Fruit fly (Drosophila melanogaster) whole organism, embryonic: ENCODE results near the gene miple2.

Experiments
- CG11696 ChIP-seq: fragments of 200-800 bp; sonication (Bioruptor generic); IDR thresholded peaks from 2 replicates; pipeline ENCODE4 v1.3.6; 2022; ENCODE audit warnings: missing biosample characterization, missing genetic modification characterization
- CG12299 ChIP-seq: fragments of 200-800 bp; sonication (Bioruptor generic); optimal IDR thresholded peaks from 2 replicates; lab custom pipeline; 2018; ENCODE audit warnings: missing biosample characterization, mild to moderate bottlenecking, missing genetic modification characterization
- CG12744 ChIP-seq: fragments of 200-800 bp; sonication (Bioruptor generic); optimal IDR thresholded peaks from 2 replicates; lab custom pipeline; 2016; ENCODE audit warnings: missing biosample characterization, missing genetic modification characterization
- CG12769 ChIP-seq: fragments of 200-800 bp; sonication (Bioruptor generic); optimal IDR thresholded peaks from 2 replicates; lab custom pipeline; 2019; ENCODE audit warnings: missing biosample characterization, mild to moderate bottlenecking, missing genetic modification characterization, moderate library complexity
- CG13123 ChIP-seq: fragments of 200-800 bp; sonication (Bioruptor generic); optimal IDR thresholded peaks from 2 replicates; lab custom pipeline; 2016; ENCODE audit warnings: missing biosample characterization, missing genetic modification characterization
- CG13775 ChIP-seq: fragments of 200-800 bp; sonication (Bioruptor generic); optimal IDR thresholded peaks from 3 replicates; lab custom pipeline; 2017; ENCODE audit warnings: missing biosample characterization, mild to moderate bottlenecking, missing genetic modification characterization
- CG13894 ChIP-seq: fragments of 200-800 bp; sonication (Bioruptor generic); optimal IDR thresholded peaks from 3 replicates; lab custom pipeline; 2018; ENCODE audit warnings: missing biosample characterization, mild to moderate bottlenecking, missing genetic modification characterization, moderate library complexity
- CG14441 ChIP-seq: fragments of 200-800 bp; sonication (Bioruptor generic); IDR thresholded peaks from 2 replicates; pipeline ENCODE4 v1.3.6; 2022; ENCODE audit warnings: missing biosample characterization, missing genetic modification characterization
- CG15601 ChIP-seq: fragments of 200-800 bp; sonication (Bioruptor generic); optimal IDR thresholded peaks from 3 replicates; lab custom pipeline; 2019; ENCODE audit warnings: missing biosample characterization, mild to moderate bottlenecking, missing genetic modification characterization, moderate library complexity
- CG17361 ChIP-seq: fragments of 200-800 bp; sonication (Bioruptor generic); IDR thresholded peaks from 3 replicates; pipeline ENCODE4 v1.3.6; 2022; ENCODE audit warnings: missing biosample characterization, missing genetic modification characterization
- CG17568 ChIP-seq: fragments of 200-800 bp; sonication (Bioruptor generic); optimal IDR thresholded peaks from 2 replicates; lab custom pipeline; 2018; ENCODE audit warnings: missing biosample characterization, mild to moderate bottlenecking, missing genetic modification characterization, moderate library complexity
- CG17912 ChIP-seq: fragments of 200-800 bp; sonication (Bioruptor generic); optimal IDR thresholded peaks from 2 replicates; lab custom pipeline; 2018; ENCODE audit warnings: missing biosample characterization, mild to moderate bottlenecking, missing genetic modification characterization
- CG18764 ChIP-seq: fragments of 200-800 bp; sonication (Bioruptor generic); optimal IDR thresholded peaks from 3 replicates; lab custom pipeline; 2016; ENCODE audit warnings: missing biosample characterization, missing genetic modification characterization
- CG30431 ChIP-seq: fragments of 200-800 bp; sonication (Bioruptor generic); optimal IDR thresholded peaks from 2 replicates; lab custom pipeline; 2017; ENCODE audit warnings: missing biosample characterization, missing genetic modification characterization
- CG4282 ChIP-seq: fragments of 200-800 bp; sonication (Bioruptor generic); optimal IDR thresholded peaks from 2 replicates; lab custom pipeline; 2016; ENCODE audit warnings: missing biosample characterization, missing genetic modification characterization
- CG7556 ChIP-seq: fragments of 200-800 bp; sonication (Bioruptor generic); optimal IDR thresholded peaks from 2 replicates; lab custom pipeline; 2017; ENCODE audit warnings: missing biosample characterization, mild to moderate bottlenecking, missing genetic modification characterization
- CG8281 ChIP-seq: fragments of 200-800 bp; sonication (Bioruptor generic); optimal IDR thresholded peaks from 2 replicates; lab custom pipeline; 2018; ENCODE audit warnings: missing biosample characterization, mild to moderate bottlenecking, missing genetic modification characterization, moderate library complexity
- CG9727 ChIP-seq: fragments of 200-800 bp; sonication (Bioruptor generic); optimal IDR thresholded peaks from 3 replicates; lab custom pipeline; 2017; ENCODE audit warnings: missing biosample characterization, mild to moderate bottlenecking, missing genetic modification characterization
- CG9817 ChIP-seq: fragments of 200-800 bp; sonication (Bioruptor generic); optimal IDR thresholded peaks from 2 replicates; lab custom pipeline; 2018; ENCODE audit warnings: missing biosample characterization, mild to moderate bottlenecking, missing genetic modification characterization, moderate library complexity
- D ChIP-seq, 2 experiments: fragments of 200-800 bp in 1 of 2; fragments of >200 bp in 1 of 2; sonication (Bioruptor generic) in 1 of 2; optimal IDR thresholded peaks; 2 replicates in 1 of 2; 3 replicates in 1 of 2; lab custom pipeline; 2017; ENCODE audit warnings: mild to moderate bottlenecking in 1 of 2, missing biosample characterization in 1 of 2, missing genetic modification characterization in 1 of 2, missing genetic modification reagents in 1 of 2
- D19A ChIP-seq: fragments of 200-800 bp; optimal IDR thresholded peaks from 3 replicates; lab custom pipeline; 2019; ENCODE audit warnings: missing biosample characterization, mild to moderate bottlenecking, missing genetic modification characterization, moderate library complexity
- ERR ChIP-seq: fragments of 200-800 bp; sonication (Bioruptor generic); optimal IDR thresholded peaks from 2 replicates; lab custom pipeline; 2016; ENCODE audit warnings: missing biosample characterization, missing genetic modification characterization
- Hr3 ChIP-seq: fragments of 200-800 bp; sonication (Bioruptor generic); optimal IDR thresholded peaks from 3 replicates; lab custom pipeline; 2016; ENCODE audit warnings: missing biosample characterization, missing genetic modification characterization
- Hr78 ChIP-seq, 2 experiments: fragments of 200-800 bp in 1 of 2; fragments of >200 bp in 1 of 2; sonication (Bioruptor generic) in 1 of 2; optimal IDR thresholded peaks; 2 replicates each; lab custom pipeline; 2017 to 2019; ENCODE audit warnings: missing biosample characterization in 2 of 2, missing genetic modification characterization in 2 of 2, mild to moderate bottlenecking in 1 of 2, moderate library complexity in 1 of 2
- Oaz ChIP-seq: fragments of 200-800 bp; sonication (Bioruptor generic); IDR thresholded peaks from 2 replicates; pipeline ENCODE4 v1.3.6; 2022; ENCODE audit warnings: missing biosample characterization, missing genetic modification characterization
- Pdp1 ChIP-seq, 2 experiments: fragments of 200-800 bp; sonication (Bioruptor generic); optimal IDR thresholded peaks; 3 replicates each; lab custom pipeline; 2016; ENCODE audit warnings: missing biosample characterization in 2 of 2, missing genetic modification characterization in 2 of 2, mild to moderate bottlenecking in 1 of 2, moderate library complexity in 1 of 2
- Ptx1 ChIP-seq: fragments of 200-800 bp; sonication (Bioruptor generic); IDR thresholded peaks from 2 replicates; pipeline ENCODE4 v1.3.6; 2022; ENCODE audit warnings: missing biosample characterization, missing genetic modification characterization
- Side ChIP-seq: fragments of 200-800 bp; sonication (Bioruptor generic); optimal IDR thresholded peaks from 2 replicates; lab custom pipeline; 2016; ENCODE audit warnings: missing biosample characterization, missing genetic modification characterization
- Sry-β ChIP-seq: fragments of 200-800 bp; sonication (Bioruptor generic); optimal IDR thresholded peaks from 2 replicates; lab custom pipeline; 2018; ENCODE audit warnings: missing biosample characterization, mild to moderate bottlenecking, missing genetic modification characterization, moderate library complexity
- az2 ChIP-seq: fragments of 200-800 bp; sonication (Bioruptor generic); optimal IDR thresholded peaks from 3 replicates; lab custom pipeline; 2016; ENCODE audit warnings: missing biosample characterization, missing genetic modification characterization
- bcd ChIP-seq: fragments of 200-800 bp; sonication (Bioruptor generic); optimal IDR thresholded peaks from 2 replicates; lab custom pipeline; 2017; ENCODE audit warnings: missing biosample characterization, mild to moderate bottlenecking, missing genetic modification characterization
- bsh ChIP-seq, 2 experiments: fragments of 200-800 bp; sonication (Bioruptor generic); optimal IDR thresholded peaks; 2 replicates each; lab custom pipeline; 2017 to 2018; ENCODE audit warnings: mild to moderate bottlenecking in 2 of 2, missing biosample characterization in 2 of 2, missing genetic modification characterization in 2 of 2, moderate library complexity in 1 of 2
- btn ChIP-seq: fragments of 200-800 bp; sonication (Bioruptor generic); optimal IDR thresholded peaks from 2 replicates; lab custom pipeline; 2016; ENCODE audit warnings: missing biosample characterization, missing genetic modification characterization
- chinmo ChIP-seq: fragments of 200-800 bp; sonication (Bioruptor generic); IDR thresholded peaks from 4 replicates; pipeline ENCODE4 v1.3.6; 2022; ENCODE audit warnings: missing biosample characterization, missing genetic modification characterization; ENCODE audit not compliant: partially characterized antibody
- dpn ChIP-seq, 2 experiments: fragments of 200-800 bp; sonication (Bioruptor generic); optimal IDR thresholded peaks; 3 replicates each; lab custom pipeline; 2016; ENCODE audit warnings: missing biosample characterization in 2 of 2, missing genetic modification characterization in 2 of 2
- eve ChIP-seq, 2 experiments: fragments of >200 bp; optimal IDR thresholded peaks; 2 replicates each; lab custom pipeline; 2017; ENCODE audit warnings: missing biosample characterization in 2 of 2, missing genetic modification characterization in 2 of 2
- grau ChIP-seq: fragments of 200-800 bp; optimal IDR thresholded peaks from 3 replicates; lab custom pipeline; 2019; ENCODE audit warnings: missing biosample characterization, mild to moderate bottlenecking, missing genetic modification characterization, moderate library complexity
- jumu ChIP-seq: fragments of 200-800 bp; sonication (Bioruptor generic); optimal IDR thresholded peaks from 3 replicates; lab custom pipeline; 2016; ENCODE audit warnings: missing biosample characterization, missing genetic modification characterization
- onecut ChIP-seq: fragments of 200-800 bp; sonication (Bioruptor generic); IDR thresholded peaks from 2 replicates; pipeline ENCODE4 v1.3.6; 2022; ENCODE audit warnings: missing biosample characterization, missing genetic modification characterization
- org-1 ChIP-seq: fragments of 200-800 bp; sonication (Bioruptor generic); optimal IDR thresholded peaks from 2 replicates; lab custom pipeline; 2017; ENCODE audit warnings: missing biosample characterization, missing genetic modification characterization
- sc ChIP-seq, 3 experiments: fragments of >200 bp in 2 of 3; fragments of 200-800 bp in 1 of 3; sonication (Bioruptor generic) in 1 of 3; optimal IDR thresholded peaks; 2 replicates in 2 of 3; 3 replicates in 1 of 3; lab custom pipeline; 2017; ENCODE audit warnings: mild to moderate bottlenecking in 1 of 3, missing biosample characterization in 1 of 3, missing genetic modification characterization in 1 of 3, missing genetic modification reagents in 1 of 3
- shn ChIP-seq: fragments of 200-800 bp; sonication (Bioruptor generic); optimal IDR thresholded peaks from 3 replicates; lab custom pipeline; 2016; ENCODE audit warnings: missing biosample characterization, missing genetic modification characterization
- slou ChIP-seq: fragments of 200-800 bp; sonication (Bioruptor generic); optimal IDR thresholded peaks from 3 replicates; lab custom pipeline; 2016; ENCODE audit warnings: missing biosample characterization, missing genetic modification characterization
- sug ChIP-seq: fragments of 200-800 bp; optimal IDR thresholded peaks from 2 replicates; lab custom pipeline; 2019; ENCODE audit warnings: missing biosample characterization, mild to moderate bottlenecking, missing genetic modification characterization, moderate library complexity
- trh ChIP-seq: fragments of 200-800 bp; sonication (Bioruptor generic); optimal IDR thresholded peaks from 2 replicates; lab custom pipeline; 2016; ENCODE audit warnings: missing biosample characterization, missing genetic modification characterization
- unpg ChIP-seq: fragments of 200-800 bp; sonication (Bioruptor generic); optimal IDR thresholded peaks from 3 replicates; lab custom pipeline; 2018; ENCODE audit warnings: missing biosample characterization, mild to moderate bottlenecking, missing genetic modification characterization, moderate library complexity
- wor ChIP-seq: fragments of 200-800 bp; sonication (Bioruptor generic); IDR thresholded peaks from 2 replicates; pipeline ENCODE4 v1.3.6; 2022; ENCODE audit warnings: missing biosample characterization, missing genetic modification characterization

miple2 gene

DNA sequence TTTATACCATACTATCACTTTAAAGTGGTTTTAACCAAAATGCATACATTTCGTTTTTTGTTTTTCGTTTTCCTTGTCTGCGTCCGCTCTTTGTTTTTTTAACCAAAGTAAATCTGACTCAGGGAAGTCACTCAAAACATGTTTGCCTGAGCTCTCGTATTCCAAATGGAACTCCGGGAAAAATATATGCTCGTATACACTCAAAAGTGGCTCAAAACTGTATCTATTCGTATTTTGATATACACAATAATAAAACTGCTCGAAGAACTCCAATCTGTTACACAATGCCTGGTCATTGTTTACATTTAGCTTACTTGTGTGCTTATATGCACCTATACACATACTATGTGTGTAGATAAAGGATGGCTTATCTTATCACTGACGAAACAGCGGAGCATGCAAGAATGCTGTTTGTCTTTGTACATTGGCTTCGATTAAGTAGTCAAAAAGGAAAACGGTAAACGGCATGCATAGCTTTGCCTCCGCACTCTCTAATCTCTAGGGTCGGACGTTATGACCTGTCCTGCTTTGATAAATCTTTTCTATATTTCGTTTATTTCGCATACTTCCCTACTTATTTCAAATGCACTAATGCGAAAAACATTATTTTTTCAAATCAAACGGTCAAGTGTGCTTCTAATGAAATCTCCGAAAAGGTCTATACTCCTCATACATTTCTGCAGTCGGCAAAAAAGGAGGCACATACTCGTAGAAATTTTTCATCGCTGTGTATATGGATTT is at the start of gene miple2:
TSS of gene miple2 (plus strand) at position 441 of the 741 bp plus-strand sequence.
- peak; percentile 5 for TF ChIP-seq CG12299 (tag; lab: Kevin White, UChicago)
- peak; percentile 55 for TF ChIP-seq CG17912 (GFP tag; lab: Kevin White, UChicago)
- peak in 1 of 2 experiments; percentile 93 for TF ChIP-seq Hr78 (GFP tag; optimal IDR thresholded peaks at IDR 0.05; lab: Kevin White, UChicago)
- TF ChIP-seq btn (GFP tag; lab: Kevin White, UChicago) = peak; percentile 48
- TF ChIP-seq CG12769 (tag; lab: Kevin White, UChicago) = peak; percentile 59
- TF ChIP-seq Hr3 (GFP tag; lab: Kevin White, UChicago) = peak; percentile 22
- TF ChIP-seq slou = no peak
- 0 out of 2 replicates have a peak, but pooled peaks have one; percentile 25 for TF ChIP-seq onecut (GFP tag; lab: Robert Waterston, UW)
- peak; percentile 22 for TF ChIP-seq CG13123 (GFP tag; lab: Kevin White, UChicago)
- TF ChIP-seq CG15601 (tag; lab: Kevin White, UChicago) = peak; percentile 72
- peak; percentile 1 for TF ChIP-seq CG30431 (GFP tag; lab: Kevin White, UChicago)
- no peak for TF ChIP-seq CG11696 (GFP tag; lab: Robert Waterston, UW)
- TF ChIP-seq CG4282 (GFP tag; lab: Kevin White, UChicago) = no peak
- TF ChIP-seq wor (GFP tag; lab: Robert Waterston, UW) = no peak
- TF ChIP-seq CG9727 (GFP tag; lab: Kevin White, UChicago) = peak; percentile 69
- peak; percentile 68; the same call in 3 of the 4 replicates for TF ChIP-seq chinmo (GFP tag; lab: Robert Waterston, UW)
- peak; percentile 46 for TF ChIP-seq CG13894 (tag; lab: Kevin White, UChicago)
- TF ChIP-seq CG17361 = peak; percentile 71; the same call in 2 of the 3 replicates
- peak; percentile 20 to 100 for TF ChIP-seq Pdp1 (GFP tag; optimal IDR thresholded peaks at IDR 0.05; lab: Kevin White, UChicago)
- 0 out of 2 replicates have a peak, but pooled peaks have one; percentile 9 for TF ChIP-seq Ptx1 (GFP tag; lab: Robert Waterston, UW)
- no peak for TF ChIP-seq D (optimal IDR thresholded peaks at IDR 0.05; lab: Kevin White, UChicago)
- TF ChIP-seq D (GFP tag; optimal IDR thresholded peaks at IDR 0.05; lab: Kevin White, UChicago) = peak; percentile 67
- TF ChIP-seq az2 (GFP tag; lab: Kevin White, UChicago) = peak; percentile 35
- peak; percentile 15 for TF ChIP-seq CG8281 (tag; lab: Kevin White, UChicago)
- peak; percentile 53 for TF ChIP-seq Side (GFP tag; lab: Kevin White, UChicago)
- peak; percentile 42 for TF ChIP-seq CG13775
- TF ChIP-seq bcd (GFP tag; lab: Kevin White, UChicago) = no peak
- TF ChIP-seq shn (GFP tag; lab: Kevin White, UChicago) = peak; percentile 41
- no peak for TF ChIP-seq sc (optimal IDR thresholded peaks at IDR 0.05; lab: Kevin White, UChicago)
- TF ChIP-seq sc (GFP tag; optimal IDR thresholded peaks at IDR 0.05; lab: Kevin White, UChicago) = peak; percentile 64
- peak; percentile 12 for TF ChIP-seq trh
- TF ChIP-seq CG14441 (GFP tag; lab: Robert Waterston, UW) = 0 out of 2 replicates have a peak, but pooled peaks have one; percentile 14
- TF ChIP-seq bsh (GFP tag; optimal IDR thresholded peaks at IDR 0.05; lab: Kevin White, UChicago) = peak; percentile 26 to 38
- peak; percentile 36 for TF ChIP-seq jumu
- peak; percentile 54 for TF ChIP-seq org-1 (GFP tag; lab: Kevin White, UChicago)
- peak; percentile 62 for TF ChIP-seq D19A (tag; lab: Kevin White, UChicago)
- TF ChIP-seq CG9817 (tag; lab: Kevin White, UChicago) = no peak
- peak; percentile 11 for TF ChIP-seq CG18764 (GFP tag; lab: Kevin White, UChicago)
- peak; percentile 25 for TF ChIP-seq CG17568 (GFP tag; lab: Kevin White, UChicago)
- no peak for TF ChIP-seq eve (GFP tag; optimal IDR thresholded peaks at IDR 0.05; lab: Kevin White, UChicago)
- peak; percentile 40 for TF ChIP-seq CG12744 (GFP tag; lab: Kevin White, UChicago)
- TF ChIP-seq CG7556 (GFP tag; lab: Kevin White, UChicago) = peak; percentile 79
- peak; percentile 41 for TF ChIP-seq grau (tag; lab: Kevin White, UChicago)
- peak; percentile 37 for TF ChIP-seq sug
- TF ChIP-seq dpn (GFP tag; optimal IDR thresholded peaks at IDR 0.05; lab: Kevin White, UChicago) = peak; percentile 13 to 38
- TF ChIP-seq Oaz (GFP tag; lab: Robert Waterston, UW) = no peak
- TF ChIP-seq ERR (GFP tag; lab: Kevin White, UChicago) = peak; percentile 21
- peak; percentile 25 for TF ChIP-seq unpg (GFP tag; lab: Kevin White, UChicago)
- TF ChIP-seq Sry-β (GFP tag; lab: Kevin White, UChicago) = peak; percentile 44
